Worm (Caenorhabditis elegans): Measurements from ENCODE around the gene penr-1.

DNA sequence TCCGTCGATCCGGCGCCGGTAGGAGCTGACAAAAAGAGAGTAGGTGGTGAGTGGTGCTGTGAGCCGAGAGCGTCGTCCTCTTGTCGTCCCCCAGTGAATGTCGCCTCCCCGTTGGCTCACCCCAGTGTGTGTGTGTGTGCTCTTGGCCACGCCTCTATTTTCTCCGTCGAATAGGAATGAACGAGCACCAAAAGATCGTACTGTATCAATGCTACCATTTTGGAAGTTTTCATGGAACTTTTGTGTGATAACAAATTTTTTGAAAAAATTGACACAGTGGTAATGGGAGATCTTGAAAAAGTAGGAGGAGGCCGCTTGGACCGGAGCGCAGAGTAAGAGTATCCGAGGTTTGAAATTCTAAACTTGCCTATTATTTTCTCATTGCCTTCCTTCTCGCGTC is 50.2 kb downstream of the penr-1 start, which contains the start of gene ceh-34:
- TF ChIP-seq gmeb-1 (tag; optimal IDR thresholded peaks at IDR 0.05): no peak
- no peak for TF ChIP-seq F13H6.1 (tag; optimal IDR thresholded peaks at IDR 0.05)
